Worm (Caenorhabditis elegans): Measurements from ENCODE around the gene glb-32.

Gene glb-32

ce11 chrV:5072082-5072481, 17.3 kb downstream of the glb-32 start, which contains the start of gene Y58A7A.2:
Gene Y58A7A.2, minus strand, starts transcription at chrV:5072182.
- TF ChIP-seq ces-1 (GFP tag; optimal IDR thresholded peaks at IDR 0.05) = no peak
- no peak for TF ChIP-seq cey-2 (tag; optimal IDR thresholded peaks at IDR 0.05; ENCODE audit: borderline replicate concordance, insufficient read depth)
- no peak for TF ChIP-seq php-3 (GFP tag; IDR thresholded peaks at IDR 0.05)
- TF ChIP-seq ceh-62 (tag; optimal IDR thresholded peaks at IDR 0.05) = no peak
- no peak for TF ChIP-seq daf-16 (GFP tag; optimal IDR thresholded peaks at IDR 0.05)
- TF ChIP-seq daf-16 (tag; optimal IDR thresholded peaks at IDR 0.05) = no peak
- no peak for TF ChIP-seq dpl-1 (GFP tag; optimal IDR thresholded peaks at IDR 0.05)
- no peak for TF ChIP-seq nhr-28 (tag; optimal IDR thresholded peaks at IDR 0.05)
- TF ChIP-seq skn-1 (tag; optimal IDR thresholded peaks at IDR 0.05) = no peak
- no peak for TF ChIP-seq dmd-8 (GFP tag; IDR thresholded peaks at IDR 0.05)
- no peak for TF ChIP-seq nhr-41 (GFP tag; IDR thresholded peaks at IDR 0.05)
- no peak for TF ChIP-seq daf-19 (GFP tag; conservative IDR thresholded peaks at IDR 0.05)
- TF ChIP-seq rbr-2 (tag; optimal IDR thresholded peaks at IDR 0.05) = no peak
- no peak for TF ChIP-seq pha-4 (GFP tag; IDR thresholded peaks at IDR 0.05)
- TF ChIP-seq pha-4 (tag; optimal IDR thresholded peaks at IDR 0.05) = no peak
- no peak for TF ChIP-seq madf-9 (GFP tag; conservative IDR thresholded peaks at IDR 0.05)
- TF ChIP-seq zfp-2 (tag; optimal IDR thresholded peaks at IDR 0.05) = no peak
- TF ChIP-seq jun-1 (tag; optimal IDR thresholded peaks at IDR 0.05) = no peak
- TF ChIP-seq nhr-25 (tag; optimal IDR thresholded peaks at IDR 0.05; ENCODE audit: borderline replicate concordance, insufficient read depth) = no peak
- no peak for TF ChIP-seq Y5F2A.4 (GFP tag; optimal IDR thresholded peaks at IDR 0.05)
- TF ChIP-seq lin-15B (tag; optimal IDR thresholded peaks at IDR 0.05) = no peak

ce11 chrV:5069440-5069839, 19.9 kb downstream of the glb-32 start, which contains the start of gene Y58A7A.1:
Gene Y58A7A.1, minus strand, starts transcription at chrV:5069540.
- TF ChIP-seq ces-1 (GFP tag; optimal IDR thresholded peaks at IDR 0.05) (no peak), madf-9 (GFP tag; conservative IDR thresholded peaks at IDR 0.05) (no peak)

ce11 chrV:5067390-5067789, 22.0 kb downstream of the glb-32 start:
- peak; percentile 43 for TF ChIP-seq hlh-11 (tag; optimal IDR thresholded peaks at IDR 0.05)
- TF ChIP-seq nhr-48 (tag; optimal IDR thresholded peaks at IDR 0.05) = no peak
- no peak for TF ChIP-seq attf-4 (tag; optimal IDR thresholded peaks at IDR 0.05)
- TF ChIP-seq lsy-2 (tag; optimal IDR thresholded peaks at IDR 0.05) = peak in 1 of 2 experiments; percentile 26
- TF ChIP-seq dmd-6 (GFP tag; IDR thresholded peaks at IDR 0.05) = peak; percentile 57
- no peak for TF ChIP-seq ama-1 (optimal IDR thresholded peaks at IDR 0.05)
- no peak for TF ChIP-seq Y75B8A.6 (GFP tag; IDR thresholded peaks at IDR 0.05)
- TF ChIP-seq nhr-28 (tag; optimal IDR thresholded peaks at IDR 0.05) = peak; percentile 84
- no peak for TF ChIP-seq lin-1 (GFP tag; IDR thresholded peaks at IDR 0.05)
- TF ChIP-seq T20F7.1 (GFP tag; optimal IDR thresholded peaks at IDR 0.05) = peak; percentile 41
- peak; percentile 70 for TF ChIP-seq dve-1 (tag; optimal IDR thresholded peaks at IDR 0.05; ENCODE audit: insufficient read depth)
- TF ChIP-seq php-3 (GFP tag; IDR thresholded peaks at IDR 0.05) = peak; percentile 57; the same call in 1 of the 2 replicates
- peak in 1 of 2 experiments; percentile 28 for TF ChIP-seq mdl-1 (tag; optimal IDR thresholded peaks at IDR 0.05)
- TF ChIP-seq nhr-77 (tag; optimal IDR thresholded peaks at IDR 0.05) = peak; percentile 47
- no peak for TF ChIP-seq daf-16 (GFP tag; optimal IDR thresholded peaks at IDR 0.05)
- peak; percentile 72 for TF ChIP-seq daf-16 (tag; optimal IDR thresholded peaks at IDR 0.05)
- peak; percentile 89 for TF ChIP-seq pqm-1 (tag; optimal IDR thresholded peaks at IDR 0.05)
- no peak for TF ChIP-seq pha-4 (GFP tag; IDR thresholded peaks at IDR 0.05)
- TF ChIP-seq pha-4 (tag; optimal IDR thresholded peaks at IDR 0.05) = no peak

ce11 chrV:5064761-5065421, 24.5 kb downstream of the glb-32 start, which contains the start of gene mlk-1:
Gene mlk-1, minus strand, starts transcription at chrV:5064811.
- TF ChIP-seq zip-11 (GFP tag; IDR thresholded peaks at IDR 0.05) = no peak
- no peak for TF ChIP-seq saeg-2 (GFP tag; IDR thresholded peaks at IDR 0.05)
- TF ChIP-seq spr-1 (tag; optimal IDR thresholded peaks at IDR 0.05) = peak; percentile 12
- no peak for TF ChIP-seq mxl-2 (GFP tag; conservative IDR thresholded peaks at IDR 0.05)
- peak; percentile 41 for TF ChIP-seq mxl-3 (GFP tag; optimal IDR thresholded peaks at IDR 0.05)
- peak; percentile 32 for TF ChIP-seq F37D6.2 (tag; optimal IDR thresholded peaks at IDR 0.05)
- no peak; the same call in 1 of the 2 replicates for TF ChIP-seq tra-1 (GFP tag; IDR thresholded peaks at IDR 0.05)
- TF ChIP-seq php-3 (GFP tag; IDR thresholded peaks at IDR 0.05) = no peak
- peak; percentile 59 to 64 for TF ChIP-seq lsy-2 (tag; optimal IDR thresholded peaks at IDR 0.05)
- peak; percentile 43 for TF ChIP-seq nhr-48 (tag; optimal IDR thresholded peaks at IDR 0.05)
- TF ChIP-seq vab-7 (GFP tag; IDR thresholded peaks at IDR 0.05) = no peak
- peak; percentile 40 for TF ChIP-seq nhr-6 (tag; optimal IDR thresholded peaks at IDR 0.05)
- TF ChIP-seq hif-1 (tag; optimal IDR thresholded peaks at IDR 0.05) = peak in 1 of 2 experiments; percentile 64
- peak; percentile 28 for TF ChIP-seq nhr-77 (tag; optimal IDR thresholded peaks at IDR 0.05)
- TF ChIP-seq aha-1 (tag) = peak; percentile 96
